Fruit fly (Drosophila melanogaster): ENCODE results near the gene CG6664.

CG6664 gene

DNA sequence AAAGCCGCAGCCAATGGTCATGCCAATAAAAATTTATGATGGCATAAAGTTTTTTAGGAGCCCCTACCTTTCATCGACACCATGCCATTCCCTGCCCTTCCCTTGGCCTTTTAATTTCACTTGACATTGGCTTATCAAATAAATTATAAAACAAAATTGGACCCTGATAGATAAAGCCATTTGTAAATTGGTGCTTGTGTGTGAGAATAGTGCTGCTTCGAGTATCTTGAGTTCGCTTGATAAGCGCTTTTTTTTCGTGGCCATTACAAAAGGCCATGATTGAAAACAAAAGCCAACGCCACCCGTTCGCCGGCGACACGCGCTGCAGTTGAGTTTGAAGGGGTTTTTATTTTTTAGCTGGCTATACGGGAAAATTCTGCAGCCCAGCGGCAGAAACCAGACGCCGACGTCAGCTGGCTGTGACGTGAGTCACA lies 33.9 kb upstream of the CG6664 start (continued):
- TF ChIP-seq CG10274 (GFP tag; optimal IDR thresholded peaks at IDR 0.05) (peak; percentile 85), Fer2 (tag; optimal IDR thresholded peaks at IDR 0.05) (no peak), Pdp1 (GFP tag; optimal IDR thresholded peaks at IDR 0.05) (peak in 1 of 2 experiments; percentile 36), CG11696 (GFP tag; IDR thresholded peaks at IDR 0.05) (no peak), emc (GFP tag; optimal IDR thresholded peaks at IDR 0.05) (no peak), trem (tag; optimal IDR thresholded peaks at IDR 0.05) (no peak), Hr78 (GFP tag; optimal IDR thresholded peaks at IDR 0.05) (peak in 1 of 2 experiments; percentile 61), insv (GFP tag; optimal IDR thresholded peaks at IDR 0.05) (no peak), CG2712 (tag; optimal IDR thresholded peaks at IDR 0.05) (no peak), p53 (GFP tag; optimal IDR thresholded peaks at IDR 0.05) (no peak), CG12219 (GFP tag; optimal IDR thresholded peaks at IDR 0.05) (no peak), btn (GFP tag; optimal IDR thresholded peaks at IDR 0.05) (no peak), CG13123 (GFP tag; optimal IDR thresholded peaks at IDR 0.05) (no peak), pan (optimal IDR thresholded peaks at IDR 0.05) (no peak), pan (GFP tag; optimal IDR thresholded peaks at IDR 0.05 in 1 of 2, IDR thresholded peaks at IDR 0.05 in 1 of 2) (peak in 1 of 2 experiments; percentile 27), CG13894 (tag; optimal IDR thresholded peaks at IDR 0.05) (peak; percentile 28), CG31441 (GFP tag; IDR thresholded peaks at IDR 0.05) (no peak), CG10321 (GFP tag; IDR thresholded peaks at IDR 0.05) (no peak), Lim3 (GFP tag; IDR thresholded peaks at IDR 0.05) (no peak), Oli (tag; optimal IDR thresholded peaks at IDR 0.05) (no peak), CG34376 (GFP tag; optimal IDR thresholded peaks at IDR 0.05) (peak; percentile 81), Nf-YC (tag; optimal IDR thresholded peaks at IDR 0.05) (peak; percentile 35), grau (tag; optimal IDR thresholded peaks at IDR 0.05) (peak; percentile 14), Deaf1 (tag; optimal IDR thresholded peaks at IDR 0.05) (no peak), BEAF-32 (GFP tag; optimal IDR thresholded peaks at IDR 0.05) (no peak), hkb (optimal IDR thresholded peaks at IDR 0.05) (no peak), hkb (GFP tag; IDR thresholded peaks at IDR 0.05) (no peak), gro (GFP tag; optimal IDR thresholded peaks at IDR 0.05) (peak; percentile 36), fd102C (GFP tag; optimal IDR thresholded peaks at IDR 0.05) (no peak), PHDP (tag; optimal IDR thresholded peaks at IDR 0.05) (peak; percentile 8), BtbVII (GFP tag; optimal IDR thresholded peaks at IDR 0.05) (no peak), CG5245 (GFP tag; optimal IDR thresholded peaks at IDR 0.05) (no peak), CG32772 (GFP tag; IDR thresholded peaks at IDR 0.05) (no peak), ken (GFP tag; IDR thresholded peaks at IDR 0.05) (no peak), CG18764 (GFP tag; optimal IDR thresholded peaks at IDR 0.05) (no peak), Med (GFP tag) (peak; percentile 73), mirr (GFP tag; optimal IDR thresholded peaks at IDR 0.05) (peak; percentile 68), CG14441 (GFP tag; IDR thresholded peaks at IDR 0.05) (0 out of 2 replicates have a peak, but pooled peaks have one; percentile 14), CG2202 (tag; optimal IDR thresholded peaks at IDR 0.05) (no peak), rib (GFP tag; IDR thresholded peaks at IDR 0.05) (peak; percentile 9; the same call in 1 of the 2 replicates), CG7786 (GFP tag; optimal IDR thresholded peaks at IDR 0.05) (no peak), CG16863 (GFP tag; optimal IDR thresholded peaks at IDR 0.05) (no peak), CG4707 (GFP tag; optimal IDR thresholded peaks at IDR 0.05) (no peak), Opbp (GFP tag; IDR thresholded peaks at IDR 0.05; ENCODE audit: partially characterized antibody) (no peak), CG4328 (GFP tag; optimal IDR thresholded peaks at IDR 0.05) (peak; percentile 3), CG6683 (GFP tag; optimal IDR thresholded peaks at IDR 0.05) (no peak), HLH54F (GFP tag; optimal IDR thresholded peaks at IDR 0.05) (no peak), CG14667 (GFP tag; IDR thresholded peaks at IDR 0.05) (no peak), kay (GFP tag; optimal IDR thresholded peaks at IDR 0.05) (no peak), ftz-f1 (GFP tag; optimal IDR thresholded peaks at IDR 0.05) (no peak), CG17912 (GFP tag; optimal IDR thresholded peaks at IDR 0.05) (no peak)
